Worm (Caenorhabditis elegans) whole organism, midembryonic: ENCODE results near the gene srw-67.

Source experiments
- T22C8.4 ChIP-seq: fragments of 200-800 bp; sonication (Bioruptor generic); IDR thresholded peaks from 2 replicates; pipeline ENCODE4 v1.3.6; 2022; ENCODE audit warnings: missing genetic modification characterization, missing compliant biosample characterization
- cog-1 ChIP-seq: sonication (generic microtip); optimal IDR thresholded peaks from 2 replicates; lab custom pipeline; 2016; ENCODE audit warnings: missing genetic modification characterization, missing compliant biosample characterization
- flt-1 ChIP-seq: fragments of 200-800 bp; sonication (Bioruptor generic); IDR thresholded peaks from 2 replicates; pipeline ENCODE4 v1.3.6; 2022; ENCODE audit warnings: missing genetic modification characterization, missing compliant biosample characterization
- klf-2 ChIP-seq: fragments of 200-800 bp; sonication (Bioruptor generic); conservative IDR thresholded peaks from 2 replicates; pipeline ENCODE4 v1.3.6; 2022; ENCODE audit warnings: missing genetic modification reagents, missing genetic modification characterization, missing compliant biosample characterization
- med-1 ChIP-seq: sonication (generic microtip); optimal IDR thresholded peaks from 2 replicates; lab custom pipeline; 2017; ENCODE audit warnings: missing genetic modification characterization, mild to moderate bottlenecking, missing compliant biosample characterization, antibody characterized with exemption, missing genetic modification reagents; ENCODE audit not compliant: insufficient read depth
- ref-1 ChIP-seq: fragments of 200-800 bp; sonication (Bioruptor generic); conservative IDR thresholded peaks from 2 replicates; pipeline ENCODE4 v1.3.6; 2022; ENCODE audit warnings: missing genetic modification reagents, missing genetic modification characterization, missing compliant biosample characterization
- tab-1 ChIP-seq: fragments of 200-800 bp; sonication (Bioruptor generic); IDR thresholded peaks from 2 replicates; pipeline ENCODE4 v1.3.6; 2022; ENCODE audit warnings: missing genetic modification characterization, missing compliant biosample characterization
- ztf-23 ChIP-seq: fragments of 200-800 bp; sonication (Bioruptor generic); IDR thresholded peaks from 2 replicates; pipeline ENCODE4 v1.3.6; 2022; ENCODE audit warnings: missing genetic modification reagents, missing genetic modification characterization, missing compliant biosample characterization
- ztf-29 ChIP-seq: fragments of 200-800 bp; sonication (Bioruptor generic); IDR thresholded peaks from 2 replicates; pipeline ENCODE4 v1.3.6; 2022; ENCODE audit warnings: missing genetic modification reagents, missing genetic modification characterization, missing compliant biosample characterization

The srw-67 gene

DNA sequence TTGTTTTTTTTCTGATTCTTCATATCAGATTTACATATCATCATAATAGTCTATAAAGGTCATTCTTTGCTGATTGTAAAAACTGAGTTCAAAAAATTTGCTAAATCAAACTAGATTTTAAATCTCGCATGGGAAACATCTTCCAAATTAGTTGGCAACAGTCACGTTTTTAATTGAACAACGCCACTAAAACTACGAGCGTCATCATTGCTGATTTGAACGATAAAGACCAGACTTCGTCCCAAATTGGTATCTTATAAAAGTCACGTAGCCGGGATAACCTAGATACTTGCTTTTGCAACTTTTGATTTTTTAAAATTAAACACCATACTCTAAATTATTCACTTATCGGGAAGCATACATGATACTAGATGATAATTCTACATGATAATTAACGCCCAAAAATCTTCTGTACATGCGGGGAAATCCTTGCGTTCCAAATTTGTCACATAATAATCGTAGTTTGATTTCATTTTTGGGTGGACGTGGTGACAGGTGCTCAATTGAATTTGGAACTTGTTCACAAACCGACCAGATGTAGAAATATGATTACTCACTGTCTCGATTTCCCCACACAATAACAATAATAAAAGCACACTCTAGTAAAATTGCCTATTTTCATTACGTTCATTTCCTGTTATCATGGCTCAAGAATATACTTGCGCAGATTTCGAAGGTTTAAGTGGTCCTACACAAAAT is at the start of gene srw-67:
Gene srw-67, plus strand, starts transcription at position 643 of the 699 bp plus-strand sequence.
- TF ChIP-seq T22C8.4 (GFP tag; lab: Robert Waterston, UW) (no peak), ref-1 (GFP tag; lab: Robert Waterston, UW) (no peak), klf-2 (GFP tag; lab: Robert Waterston, UW) (no peak), tab-1 (GFP tag; lab: Robert Waterston, UW) (no peak), ztf-23 (GFP tag; lab: Robert Waterston, UW) (no peak), flt-1 (GFP tag; lab: Robert Waterston, UW) (no peak), cog-1 (tag; lab: Kevin White, UChicago) (no peak), ztf-29 (GFP tag; lab: Robert Waterston, UW) (no peak), med-1 (GFP tag; lab: Kevin White, UChicago) (no peak)

DNA sequence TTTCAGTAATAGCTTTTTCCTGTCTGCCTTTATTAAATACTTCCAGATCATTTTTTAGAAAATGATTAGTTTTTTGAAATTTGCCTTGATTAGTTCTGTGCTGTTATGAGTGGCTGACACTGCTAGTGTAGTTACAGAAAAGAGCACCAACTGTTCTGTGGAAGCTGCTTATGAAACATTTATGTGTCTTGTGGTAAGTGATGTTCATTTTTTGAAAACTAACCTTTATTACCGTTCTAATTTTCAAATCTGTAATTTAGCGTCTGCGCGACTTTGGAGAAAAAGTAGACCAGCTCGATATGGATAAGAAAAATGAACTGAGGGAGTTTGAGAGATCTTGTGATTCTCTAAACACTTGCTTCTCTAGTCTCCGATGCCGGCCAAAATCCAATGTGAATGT is 47.9 kb upstream of the srw-67 start, which contains the start of gene srj-14:
Gene srj-14, plus strand, starts transcription at position 131 of the 400 bp plus-strand sequence.
- TF ChIP-seq tab-1 (GFP tag; lab: Robert Waterston, UW) (no peak), med-1 (GFP tag; lab: Kevin White, UChicago) (no peak), ztf-23 (GFP tag; lab: Robert Waterston, UW) (no peak), T22C8.4 (GFP tag; lab: Robert Waterston, UW) (no peak), cog-1 (tag; lab: Kevin White, UChicago) (no peak), klf-2 (GFP tag; lab: Robert Waterston, UW) (no peak), ref-1 (GFP tag; lab: Robert Waterston, UW) (no peak), ztf-29 (GFP tag; lab: Robert Waterston, UW) (no peak), flt-1 (GFP tag; lab: Robert Waterston, UW) (no peak)

DNA sequence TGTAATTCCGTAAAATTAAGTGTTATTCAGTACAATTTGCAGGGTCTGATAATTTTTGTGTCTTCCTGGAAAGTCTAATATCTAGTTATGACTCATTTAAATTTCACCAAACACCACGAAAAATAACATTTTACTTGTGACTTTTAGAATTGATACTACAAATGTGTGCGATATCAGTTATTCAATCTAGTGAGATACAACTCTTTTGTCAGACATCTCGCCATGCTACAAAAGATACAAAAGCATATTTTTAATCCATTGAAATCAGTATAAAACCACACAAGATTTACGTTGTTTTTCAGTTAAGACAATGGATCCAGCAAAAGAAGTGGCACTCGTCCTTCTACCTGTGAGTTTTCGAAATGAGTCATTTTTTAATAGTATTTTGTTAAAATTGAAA is 43.4 kb upstream of the srw-67 start, which contains the start of gene srx-56:
Gene srx-56, plus strand, starts transcription at position 301 of the 400 bp plus-strand sequence.
- TF ChIP-seq med-1 (GFP tag; lab: Kevin White, UChicago) (no peak), ztf-29 (GFP tag; lab: Robert Waterston, UW) (no peak), flt-1 (GFP tag; lab: Robert Waterston, UW) (no peak), T22C8.4 (GFP tag; lab: Robert Waterston, UW) (no peak), cog-1 (tag; lab: Kevin White, UChicago) (no peak), ztf-23 (GFP tag; lab: Robert Waterston, UW) (no peak), ref-1 (GFP tag; lab: Robert Waterston, UW) (no peak), tab-1 (GFP tag; lab: Robert Waterston, UW) (no peak), klf-2 (GFP tag; lab: Robert Waterston, UW) (no peak)

DNA sequence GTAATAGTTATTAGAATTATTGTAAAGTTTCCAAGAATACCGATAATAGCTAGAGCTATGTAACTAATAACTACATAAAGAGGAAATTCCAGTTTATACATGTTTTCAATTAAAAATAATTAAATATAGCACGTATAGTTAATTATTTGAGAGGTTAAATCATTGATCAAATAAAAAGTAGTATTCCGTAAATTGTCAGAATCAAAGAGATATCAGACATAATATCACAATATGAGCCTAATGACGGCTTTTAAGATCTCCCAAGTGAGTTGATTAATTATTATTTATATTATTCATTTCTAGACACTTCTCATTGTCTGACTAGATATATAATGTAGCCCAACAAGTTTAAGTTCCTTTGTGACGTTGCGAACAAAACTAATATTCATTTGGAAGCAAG is 38.1 kb upstream of the srw-67 start, which contains the start of gene srsx-24:
Gene srsx-24, minus strand, starts transcription at position 101 of the 400 bp plus-strand sequence.
- TF ChIP-seq cog-1 (tag; lab: Kevin White, UChicago) (no peak), med-1 (GFP tag; lab: Kevin White, UChicago) (no peak), ztf-29 (GFP tag; lab: Robert Waterston, UW) (no peak), T22C8.4 (GFP tag; lab: Robert Waterston, UW) (no peak), flt-1 (GFP tag; lab: Robert Waterston, UW) (no peak), tab-1 (GFP tag; lab: Robert Waterston, UW) (no peak), ztf-23 (GFP tag; lab: Robert Waterston, UW) (no peak), ref-1 (GFP tag; lab: Robert Waterston, UW) (no peak), klf-2 (GFP tag; lab: Robert Waterston, UW) (no peak)

DNA sequence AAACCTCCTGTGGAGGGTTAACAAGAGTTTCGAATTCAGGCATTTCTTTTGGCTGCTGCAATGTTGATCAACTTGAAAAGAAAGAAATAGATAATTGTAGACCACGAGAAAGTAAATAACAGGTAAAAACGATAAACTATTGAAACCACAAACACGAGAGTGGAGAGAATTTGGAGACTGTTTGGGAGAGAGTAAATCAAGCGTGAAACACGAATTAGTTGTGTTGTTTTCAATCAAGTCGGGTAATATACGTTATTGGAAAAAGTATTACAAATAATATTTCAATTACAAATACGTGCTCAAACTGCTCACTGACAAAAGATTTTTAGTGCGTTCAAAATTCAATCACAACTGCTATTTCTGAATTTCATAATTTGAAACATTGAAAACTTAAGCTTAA is 36.5 kb upstream of the srw-67 start, which contains the start of gene C03G6.17:
Gene C03G6.17, minus strand, starts transcription at position 101 of the 400 bp plus-strand sequence.
- no peak for TF ChIP-seq klf-2 (GFP tag; lab: Robert Waterston, UW)
- no peak for TF ChIP-seq tab-1 (GFP tag; lab: Robert Waterston, UW)
- no peak for TF ChIP-seq ztf-29 (GFP tag; lab: Robert Waterston, UW)
- TF ChIP-seq ztf-23 (GFP tag; lab: Robert Waterston, UW) = no peak
- TF ChIP-seq flt-1 (GFP tag; lab: Robert Waterston, UW) = no peak
- TF ChIP-seq med-1 (GFP tag; lab: Kevin White, UChicago) = no peak
- no peak for TF ChIP-seq ref-1 (GFP tag; lab: Robert Waterston, UW)
- TF ChIP-seq cog-1 (tag; lab: Kevin White, UChicago) = no peak
- TF ChIP-seq T22C8.4 (GFP tag; lab: Robert Waterston, UW) = no peak

DNA sequence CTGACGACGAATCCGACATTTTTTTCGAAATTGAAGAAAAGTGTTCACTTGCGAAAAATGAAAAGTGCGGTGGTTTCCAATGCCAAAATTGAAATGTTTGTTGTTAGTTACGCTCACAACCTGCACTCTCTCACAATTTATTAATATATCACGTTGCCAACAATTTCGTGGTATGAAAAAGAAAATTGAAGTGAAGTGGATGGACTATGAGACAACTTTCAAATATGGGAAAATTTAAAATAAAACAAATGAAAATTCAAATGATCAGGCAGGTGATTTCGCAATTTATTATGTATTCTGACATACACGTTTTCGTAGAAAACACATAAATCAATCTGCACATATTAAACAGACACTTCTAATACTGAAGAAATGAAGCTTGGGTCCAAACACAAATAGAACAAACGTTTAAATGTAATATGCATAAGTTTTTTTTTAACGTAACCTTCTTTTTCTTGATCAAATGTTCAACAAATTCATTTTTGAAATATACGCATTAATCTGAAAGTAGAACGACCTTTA is 31.3 kb upstream of the srw-67 start, which contains the start of gene srp-6:
Gene srp-6, minus strand, starts transcription at position 51 of the 522 bp plus-strand sequence.
- TF ChIP-seq cog-1 (tag; lab: Kevin White, UChicago) = no peak
- no peak for TF ChIP-seq ztf-23 (GFP tag; lab: Robert Waterston, UW)
- no peak for TF ChIP-seq flt-1 (GFP tag; lab: Robert Waterston, UW)
- no peak for TF ChIP-seq med-1 (GFP tag; lab: Kevin White, UChicago)
- no peak for TF ChIP-seq ref-1 (GFP tag; lab: Robert Waterston, UW)
- TF ChIP-seq klf-2 (GFP tag; lab: Robert Waterston, UW) = no peak

DNA sequence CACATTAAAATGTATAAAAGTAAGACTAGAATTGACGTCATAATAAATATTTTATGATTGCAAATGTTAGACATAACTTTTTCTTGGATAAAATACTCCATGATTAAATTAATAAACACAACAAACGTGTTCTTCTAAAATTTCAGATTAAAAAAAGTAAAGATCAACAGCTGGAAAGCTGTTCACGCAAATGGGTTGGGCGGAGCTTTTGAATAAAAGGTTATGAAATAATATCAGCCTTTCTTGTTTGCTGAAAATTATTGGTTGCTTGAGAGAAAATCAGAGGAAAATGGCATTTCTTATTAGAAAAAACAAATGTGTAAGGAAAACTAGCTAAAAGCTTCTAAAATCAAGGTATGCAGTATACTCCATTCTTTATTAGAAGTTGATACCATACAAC is 29.7 kb upstream of the srw-67 start, which contains the start of gene C02H6.3:
Gene C02H6.3, minus strand, starts transcription at position 101 of the 400 bp plus-strand sequence.
- TF ChIP-seq T22C8.4 (GFP tag; lab: Robert Waterston, UW) = no peak
- TF ChIP-seq ztf-29 (GFP tag; lab: Robert Waterston, UW) = no peak
- TF ChIP-seq klf-2 (GFP tag; lab: Robert Waterston, UW) = no peak
- TF ChIP-seq med-1 (GFP tag; lab: Kevin White, UChicago) = no peak
- TF ChIP-seq cog-1 (tag; lab: Kevin White, UChicago) = no peak
- no peak for TF ChIP-seq ztf-23 (GFP tag; lab: Robert Waterston, UW)

DNA sequence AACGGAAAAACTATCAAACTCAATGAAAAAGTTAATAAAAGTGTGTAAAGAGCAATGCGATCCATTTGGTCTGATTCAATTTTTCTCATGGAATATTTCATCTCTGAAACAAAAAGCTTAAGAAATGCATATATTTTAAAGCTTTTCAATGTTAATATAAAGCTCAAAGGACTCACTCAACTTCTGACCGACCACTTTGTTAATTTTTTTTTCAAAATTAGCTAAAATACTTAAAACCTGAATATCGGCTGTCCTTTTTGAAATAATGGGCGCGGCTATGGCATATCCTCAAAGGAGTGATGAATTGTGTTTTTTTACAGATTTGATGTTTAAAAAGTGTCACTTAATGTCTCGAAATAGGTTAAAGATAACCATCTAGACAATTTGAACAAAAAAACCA is 27.7 kb upstream of the srw-67 start, which contains the start of gene C02H6.1:
Gene C02H6.1, minus strand, starts transcription at position 101 of the 400 bp plus-strand sequence.
- TF ChIP-seq ztf-29 (GFP tag; lab: Robert Waterston, UW) = no peak
